Fruit fly (Drosophila melanogaster) whole organism, prepupa: ENCODE results near the gene CG7168.
A peak's percentile ranks its signal among the peaks of the same experiment; 100 is the strongest.

Experiments used
- Blimp-1 ChIP-seq: fragments of 200-800 bp; sonication (Bioruptor generic); optimal IDR thresholded peaks from 3 replicates; lab custom pipeline; 2017; ENCODE audit warnings: missing biosample characterization, missing genetic modification characterization, mild to moderate bottlenecking, moderate library complexity, missing genetic modification reagents
- CG10631 ChIP-seq: fragments of 200-800 bp; sonication (Bioruptor generic); optimal IDR thresholded peaks from 2 replicates; lab custom pipeline; 2016; ENCODE audit warnings: missing biosample characterization, missing genetic modification characterization
- CG10669 ChIP-seq: fragments of 200-800 bp; sonication (Bioruptor generic); optimal IDR thresholded peaks from 3 replicates; lab custom pipeline; 2018; ENCODE audit warnings: missing biosample characterization, mild to moderate bottlenecking, missing genetic modification characterization, moderate library complexity
- CG11294 ChIP-seq: fragments of 200-800 bp; sonication (Bioruptor generic); IDR thresholded peaks from 2 replicates; pipeline ENCODE4 v1.3.6; 2022; ENCODE audit warnings: missing biosample characterization, missing genetic modification characterization
- CG11902 ChIP-seq: fragments of 200-800 bp; sonication (Bioruptor generic); optimal IDR thresholded peaks from 3 replicates; lab custom pipeline; 2016; ENCODE audit warnings: missing biosample characterization, missing genetic modification characterization
- CG1621 ChIP-seq: fragments of 200-800 bp; sonication (Bioruptor generic); optimal IDR thresholded peaks from 3 replicates; lab custom pipeline; 2018; ENCODE audit warnings: missing biosample characterization, mild to moderate bottlenecking, missing genetic modification characterization
- CG16779 ChIP-seq: fragments of 200-800 bp; sonication (Bioruptor generic); optimal IDR thresholded peaks from 3 replicates; lab custom pipeline; 2017; ENCODE audit warnings: missing biosample characterization, mild to moderate bottlenecking, missing genetic modification characterization
- CG31627 ChIP-seq: fragments of 200-800 bp; sonication (Bioruptor generic); optimal IDR thresholded peaks from 3 replicates; lab custom pipeline; 2016; ENCODE audit warnings: missing biosample characterization, missing genetic modification characterization
- CG32006 ChIP-seq: fragments of 200-800 bp; sonication (Bioruptor generic); optimal IDR thresholded peaks from 3 replicates; lab custom pipeline; 2017; ENCODE audit warnings: missing biosample characterization, mild to moderate bottlenecking, missing genetic modification characterization
- CG34406 ChIP-seq: fragments of 200-800 bp; sonication (Bioruptor generic); optimal IDR thresholded peaks from 3 replicates; lab custom pipeline; 2016; ENCODE audit warnings: missing biosample characterization, missing genetic modification characterization
- CG4318 ChIP-seq: fragments of 200-800 bp; sonication (Bioruptor generic); optimal IDR thresholded peaks from 3 replicates; lab custom pipeline; 2017; ENCODE audit warnings: missing biosample characterization, mild to moderate bottlenecking, missing genetic modification characterization
- CG6163 ChIP-seq: fragments of 200-800 bp; sonication (Bioruptor generic); IDR thresholded peaks from 3 replicates; pipeline ENCODE4 v1.3.6; 2022; ENCODE audit warnings: missing biosample characterization, missing genetic modification characterization
- CG6276 ChIP-seq: fragments of 200-800 bp; sonication (Bioruptor generic); optimal IDR thresholded peaks from 2 replicates; lab custom pipeline; 2017; ENCODE audit warnings: missing biosample characterization, mild to moderate bottlenecking, missing genetic modification characterization
- CG6808 ChIP-seq: fragments of 200-800 bp; sonication (Bioruptor generic); optimal IDR thresholded peaks from 3 replicates; lab custom pipeline; 2017; ENCODE audit warnings: missing biosample characterization, missing genetic modification characterization, mild to moderate bottlenecking, moderate library complexity, missing genetic modification reagents
- CG6854 ChIP-seq: fragments of 200-800 bp; sonication (Bioruptor generic); optimal IDR thresholded peaks from 2 replicates; lab custom pipeline; 2017; ENCODE audit warnings: missing biosample characterization, mild to moderate bottlenecking, missing genetic modification characterization
- CG7368 ChIP-seq: fragments of 200-800 bp; sonication (Bioruptor generic); optimal IDR thresholded peaks from 3 replicates; lab custom pipeline; 2016; ENCODE audit warnings: missing biosample characterization, missing genetic modification characterization
- CG8119 ChIP-seq: fragments of 200-800 bp; sonication (Bioruptor generic); IDR thresholded peaks from 3 replicates; pipeline ENCODE4 v1.3.6; 2022; ENCODE audit warnings: missing biosample characterization, missing genetic modification characterization
- CG8632 ChIP-seq: fragments of 200-800 bp; sonication (Bioruptor generic); optimal IDR thresholded peaks from 3 replicates; lab custom pipeline; 2016; ENCODE audit warnings: missing biosample characterization, missing genetic modification characterization
- CG9139 ChIP-seq: fragments of 200-800 bp; sonication (Bioruptor generic); optimal IDR thresholded peaks from 3 replicates; lab custom pipeline; 2017; ENCODE audit warnings: missing biosample characterization, mild to moderate bottlenecking, missing genetic modification characterization
- Eip78C ChIP-seq: fragments of 200-800 bp; sonication (Bioruptor generic); peaks from one replicate; lab custom pipeline; 2016; ENCODE audit warnings: missing biosample characterization, missing genetic modification characterization
- Eip93F ChIP-seq: fragments of 200-800 bp; sonication (Bioruptor generic); optimal IDR thresholded peaks from 2 replicates; lab custom pipeline; 2016; ENCODE audit warnings: missing biosample characterization, mild to moderate bottlenecking, missing genetic modification characterization
- Ets96B ChIP-seq: fragments of 200-800 bp; optimal IDR thresholded peaks from 2 replicates; lab custom pipeline; 2019; ENCODE audit warnings: missing biosample characterization, mild to moderate bottlenecking, missing genetic modification characterization, moderate library complexity
- Gug ChIP-seq: fragments of 200-800 bp; sonication (Bioruptor generic); IDR thresholded peaks from 2 replicates; pipeline ENCODE4 v1.3.6; 2022; ENCODE audit warnings: missing biosample characterization, missing genetic modification characterization
- Hr38 ChIP-seq: sonication (Bioruptor generic); optimal IDR thresholded peaks from 2 replicates; lab custom pipeline; 2016; ENCODE audit warnings: missing biosample characterization, missing genetic modification characterization
- Hr39 ChIP-seq: fragments of 200-800 bp; sonication (Bioruptor generic); optimal IDR thresholded peaks from 2 replicates; lab custom pipeline; 2016; ENCODE audit warnings: missing biosample characterization, missing genetic modification characterization
- Lpt ChIP-seq: fragments of 200-800 bp; sonication (Bioruptor generic); optimal IDR thresholded peaks from 3 replicates; lab custom pipeline; 2016; ENCODE audit warnings: missing biosample characterization, missing genetic modification characterization
- Met ChIP-seq: fragments of 200-800 bp; sonication (Bioruptor generic); optimal IDR thresholded peaks from 3 replicates; lab custom pipeline; 2016; ENCODE audit warnings: missing biosample characterization, missing genetic modification characterization
- OdsH ChIP-seq: fragments of 200-800 bp; sonication (Bioruptor generic); optimal IDR thresholded peaks from 3 replicates; lab custom pipeline; 2016; ENCODE audit warnings: missing biosample characterization, missing genetic modification characterization
- Sox102F ChIP-seq: fragments of 200-800 bp; sonication (Bioruptor generic); optimal IDR thresholded peaks from 2 replicates; lab custom pipeline; 2016; ENCODE audit warnings: missing biosample characterization, mild to moderate bottlenecking, missing genetic modification characterization
- Sox14 ChIP-seq: fragments of 200-800 bp; sonication (Bioruptor generic); optimal IDR thresholded peaks from 3 replicates; lab custom pipeline; 2016; ENCODE audit warnings: missing biosample characterization, missing genetic modification characterization
- Sox15 ChIP-seq: fragments of 200-800 bp; sonication (Bioruptor generic); optimal IDR thresholded peaks from 3 replicates; lab custom pipeline; 2016; ENCODE audit warnings: missing biosample characterization, missing genetic modification characterization
- achi ChIP-seq: fragments of 200-800 bp; sonication (Bioruptor generic); optimal IDR thresholded peaks from 3 replicates; lab custom pipeline; 2016; ENCODE audit warnings: missing biosample characterization, missing genetic modification characterization
- cyc ChIP-seq: fragments of 200-800 bp; sonication (Bioruptor generic); optimal IDR thresholded peaks from 3 replicates; lab custom pipeline; 2016; ENCODE audit warnings: missing biosample characterization, missing genetic modification characterization
- dac ChIP-seq: fragments of 200-800 bp; sonication (Bioruptor generic); optimal IDR thresholded peaks from 2 replicates; lab custom pipeline; 2017; ENCODE audit warnings: missing biosample characterization, mild to moderate bottlenecking, missing genetic modification characterization
- eg ChIP-seq: fragments of 200-800 bp; sonication (Bioruptor generic); IDR thresholded peaks from 3 replicates; pipeline ENCODE4 v1.3.6; 2022; ENCODE audit warnings: missing biosample characterization, missing genetic modification characterization
- esn ChIP-seq: fragments of 200-800 bp; sonication (Bioruptor generic); optimal IDR thresholded peaks from 2 replicates; lab custom pipeline; 2016; ENCODE audit warnings: missing biosample characterization, mild to moderate bottlenecking, missing genetic modification characterization, moderate library complexity
- fd85E ChIP-seq: fragments of 200-800 bp; sonication (Bioruptor generic); optimal IDR thresholded peaks from 3 replicates; lab custom pipeline; 2016; ENCODE audit warnings: missing biosample characterization, missing genetic modification characterization
- lz ChIP-seq: fragments of 200-800 bp; sonication (Bioruptor generic); optimal IDR thresholded peaks from 3 replicates; lab custom pipeline; 2016; ENCODE audit warnings: missing biosample characterization, missing genetic modification characterization
- net ChIP-seq: fragments of 200-800 bp; sonication (Bioruptor generic); optimal IDR thresholded peaks from 3 replicates; lab custom pipeline; 2016; ENCODE audit warnings: missing biosample characterization, missing genetic modification characterization
- pdm3 ChIP-seq: fragments of 200-800 bp; sonication (Bioruptor generic); optimal IDR thresholded peaks from 3 replicates; lab custom pipeline; 2016; ENCODE audit warnings: missing biosample characterization, missing genetic modification characterization
- spab ChIP-seq: fragments of 200-800 bp; sonication (Bioruptor generic); optimal IDR thresholded peaks from 2 replicates; lab custom pipeline; 2017; ENCODE audit warnings: missing biosample characterization, mild to moderate bottlenecking, missing genetic modification characterization, missing genetic modification reagents
- ss ChIP-seq, 2 experiments: fragments of 200-800 bp; sonication (Bioruptor generic); optimal IDR thresholded peaks; 2 replicates in 1 of 2; 3 replicates in 1 of 2; lab custom pipeline; 2017 to 2018; ENCODE audit warnings: mild to moderate bottlenecking in 2 of 2, missing biosample characterization in 2 of 2, missing genetic modification characterization in 2 of 2, moderate library complexity in 1 of 2
- svp ChIP-seq: fragments of 200-800 bp; sonication (Bioruptor generic); peaks from one replicate; lab custom pipeline; 2016; ENCODE audit warnings: missing biosample characterization, missing genetic modification characterization

CG7168 gene

DNA sequence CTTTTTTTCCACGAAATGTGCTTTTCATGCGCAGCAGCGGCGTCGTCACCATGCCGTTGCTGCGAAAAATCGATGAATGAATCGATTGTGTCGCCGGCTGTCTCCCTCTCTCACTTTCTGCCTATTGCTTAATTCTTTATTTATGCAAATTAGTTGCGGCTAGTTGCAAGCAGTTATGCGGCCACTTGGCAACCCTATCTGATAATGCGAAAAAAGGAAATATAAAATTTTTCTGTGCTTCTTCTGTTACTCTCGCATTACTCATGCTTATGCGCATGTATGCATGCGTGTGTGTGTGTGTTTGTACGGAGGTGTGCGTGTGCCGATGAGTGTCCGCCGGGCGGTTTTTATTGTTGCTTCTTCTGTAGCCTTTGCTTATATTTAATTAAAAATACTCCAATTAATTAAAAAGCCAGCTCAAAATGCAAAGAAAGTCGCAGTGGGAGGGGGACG is 17.9 kb upstream of the CG7168 start (continued):
- TF ChIP-seq CG31627 (GFP tag; lab: Kevin White, UChicago) (peak; percentile 47), Sox14 (GFP tag; lab: Kevin White, UChicago) (no peak), Eip93F (GFP tag; lab: Kevin White, UChicago) (no peak), CG11902 (peak; percentile 4), achi (peak; percentile 56), net (GFP tag; lab: Kevin White, UChicago) (no peak), Eip78C (GFP tag; lab: Kevin White, UChicago) (peak; percentile 54), OdsH (GFP tag; lab: Kevin White, UChicago) (peak; percentile 41), CG7368 (GFP tag; lab: Kevin White, UChicago) (peak; percentile 31), ss (GFP tag; optimal IDR thresholded peaks at IDR 0.05; lab: Kevin White, UChicago) (no peak), esn (GFP tag; lab: Kevin White, UChicago) (peak; percentile 44), Lpt (GFP tag; lab: Kevin White, UChicago) (no peak), lz (GFP tag; lab: Kevin White, UChicago) (peak; percentile 49), CG8632 (GFP tag; lab: Kevin White, UChicago) (peak; percentile 32), CG10669 (peak; percentile 31), CG6276 (GFP tag; lab: Kevin White, UChicago) (peak; percentile 15), svp (GFP tag; lab: Kevin White, UChicago) (no peak), CG16779 (tag; lab: Kevin White, UChicago) (no peak), spab (GFP tag; lab: Kevin White, UChicago) (no peak)

DNA sequence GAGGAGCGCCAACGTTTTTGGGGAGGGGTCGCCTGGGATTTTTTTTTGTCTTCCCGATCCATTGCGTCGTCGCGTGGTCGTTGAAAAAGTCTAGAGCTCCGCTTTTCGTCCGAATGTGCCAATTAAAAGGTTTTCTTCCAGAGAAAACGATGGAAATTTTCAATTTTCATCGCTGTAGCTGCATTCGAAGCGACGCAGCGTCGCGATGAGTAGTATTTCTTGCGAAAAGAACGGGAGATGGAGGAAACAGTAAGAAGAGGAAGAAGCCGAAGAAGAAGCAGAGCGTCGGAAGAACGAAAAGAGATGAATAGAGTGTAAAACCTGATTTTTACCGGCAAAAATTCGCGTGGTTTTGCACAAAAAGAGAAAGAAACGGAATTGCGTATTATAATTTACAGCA is 17.1 kb upstream of the CG7168 start:
- no peak for TF ChIP-seq CG11294 (GFP tag; lab: Robert Waterston, UW)
- TF ChIP-seq eg (GFP tag; lab: Robert Waterston, UW), result 0 out of 3 replicates have a peak, but pooled peaks have one; percentile 5
- no peak for TF ChIP-seq CG10669
- peak; percentile 15; the same call in 1 of the 3 replicates for TF ChIP-seq CG6163 (GFP tag; lab: Robert Waterston, UW)
- TF ChIP-seq Eip78C (GFP tag; lab: Kevin White, UChicago), result peak; percentile 2

DNA sequence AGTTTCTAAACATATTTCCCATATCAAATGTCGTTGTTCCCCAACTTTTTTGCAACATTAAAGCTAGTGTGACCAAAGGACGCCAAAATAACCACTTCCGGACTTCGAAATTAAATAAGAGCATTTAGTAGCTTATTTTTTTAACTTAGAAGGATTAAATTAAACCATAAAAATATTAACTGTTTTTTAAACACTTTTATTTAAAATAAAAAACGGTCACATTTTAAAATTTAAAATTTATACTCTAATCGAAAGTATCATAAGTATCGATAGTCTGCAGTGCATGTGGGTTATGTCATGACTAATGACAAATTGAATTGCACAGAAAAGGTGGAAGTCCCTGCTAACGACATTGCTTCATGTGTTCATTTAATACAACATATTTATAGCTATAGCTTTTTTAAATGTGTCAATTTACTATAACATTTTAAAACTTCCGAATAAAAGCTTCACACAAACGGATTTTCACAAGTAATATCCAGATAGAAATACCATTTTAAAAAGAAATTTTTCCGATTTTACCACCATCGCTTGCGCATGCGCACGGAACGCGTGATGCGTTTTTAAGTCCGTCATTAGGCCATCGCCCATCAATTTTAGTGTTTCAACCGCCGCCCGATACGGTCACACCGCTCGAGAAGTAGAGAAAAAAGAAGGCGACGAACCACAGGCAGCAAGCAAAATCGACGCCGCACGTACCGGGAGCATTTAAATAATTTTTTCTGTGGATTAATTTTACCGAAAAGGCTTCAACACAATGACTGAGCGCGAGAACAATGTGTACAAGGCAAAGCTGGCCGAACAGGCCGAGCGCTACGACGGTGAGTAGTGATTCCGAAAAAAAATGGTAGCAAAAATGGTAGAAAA is 16.4 kb upstream of the CG7168 start, which contains the start of the genes CG7156 and 14-3-3epsilon:
CG7156 (minus strand) TSS at position 71 of the 867 bp plus-strand sequence.
14-3-3epsilon (plus strand) TSS at position 443 of the 867 bp plus-strand sequence.
- TF ChIP-seq CG34406 (GFP tag; lab: Kevin White, UChicago) (no peak), CG4318 (GFP tag; lab: Kevin White, UChicago) (no peak), Eip78C (GFP tag; lab: Kevin White, UChicago) (peak; percentile 77), CG32006 (no peak), Gug (no peak), svp (GFP tag; lab: Kevin White, UChicago) (peak; percentile 48), Hr38 (GFP tag; lab: Kevin White, UChicago) (no peak), CG31627 (GFP tag; lab: Kevin White, UChicago) (peak; percentile 0), Eip93F (GFP tag; lab: Kevin White, UChicago) (no peak), CG6808 (peak; percentile 44), fd85E (GFP tag; lab: Kevin White, UChicago) (no peak), Blimp-1 (GFP tag; lab: Kevin White, UChicago) (peak; percentile 10), esn (GFP tag; lab: Kevin White, UChicago) (peak; percentile 64), CG10669 (no peak), CG1621 (no peak), CG16779 (tag; lab: Kevin White, UChicago) (peak; percentile 25), Ets96B (no peak), Sox15 (GFP tag; lab: Kevin White, UChicago) (no peak), lz (GFP tag; lab: Kevin White, UChicago) (peak; percentile 30), CG6854 (peak; percentile 65), dac (GFP tag; lab: Kevin White, UChicago) (no peak), Sox14 (GFP tag; lab: Kevin White, UChicago) (no peak), eg (GFP tag; lab: Robert Waterston, UW) (0 out of 3 replicates have a peak, but pooled peaks have one; percentile 49), pdm3 (no peak), spab (GFP tag; lab: Kevin White, UChicago) (no peak), Sox102F (GFP tag; lab: Kevin White, UChicago) (no peak), CG8632 (GFP tag; lab: Kevin White, UChicago) (peak; percentile 18), Met (GFP tag; lab: Kevin White, UChicago) (no peak), cyc (peak; percentile 3), OdsH (GFP tag; lab: Kevin White, UChicago) (no peak), net (GFP tag; lab: Kevin White, UChicago) (no peak), CG9139 (GFP tag; lab: Kevin White, UChicago) (peak; percentile 56), Hr39 (GFP tag; lab: Kevin White, UChicago) (no peak), CG8119 (GFP tag; lab: Robert Waterston, UW) (peak; percentile 19; the same call in 1 of the 3 replicates), CG10631 (GFP tag; lab: Kevin White, UChicago) (peak; percentile 5)
